Worm (Caenorhabditis elegans): ENCODE measurements around the gene C02G6.2.

C02G6.2 gene

DNA sequence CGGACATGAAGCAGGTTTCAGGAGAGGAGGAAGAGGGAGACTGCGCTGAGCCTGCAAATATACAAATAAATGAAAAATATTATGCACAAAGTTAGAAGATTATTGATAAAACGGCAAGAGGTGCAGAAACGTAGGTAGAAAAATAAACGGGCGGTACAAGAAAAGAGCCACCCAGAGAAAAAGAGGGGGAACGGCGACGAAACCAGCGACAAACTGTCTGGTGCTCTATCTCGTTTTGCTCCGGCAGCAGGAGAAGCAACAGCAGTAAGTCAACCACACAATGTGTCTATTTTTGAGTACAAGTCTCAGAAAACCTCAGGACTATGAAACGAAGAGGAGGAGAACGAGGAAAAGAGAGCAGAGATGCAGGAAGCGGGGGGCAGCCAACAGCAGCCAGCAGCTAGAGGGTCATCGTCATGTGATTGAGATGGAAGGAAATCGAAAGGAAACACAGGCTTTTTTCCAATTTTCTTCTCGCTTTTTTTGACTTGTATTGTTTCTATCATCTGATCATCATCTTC lies 26.1 kb upstream of the C02G6.2 start, which contains the start of gene F26F12.3 (continued):
- TF ChIP-seq hrde-1 (tag; optimal IDR thresholded peaks at IDR 0.05; ENCODE audit: borderline replicate concordance) (no peak), F37B4.10 (GFP tag; IDR thresholded peaks at IDR 0.05) (no peak), ZK185.1 (tag; optimal IDR thresholded peaks at IDR 0.05; ENCODE audit: poor library complexity, severe bottlenecking) (no peak), pha-4 (tag; optimal IDR thresholded peaks at IDR 0.05) (no peak), Y95B8A.8 (GFP tag; IDR thresholded peaks at IDR 0.05) (no peak), Y56A3A.18 (GFP tag; IDR thresholded peaks at IDR 0.05) (peak; percentile 66; the same call in 1 of the 2 replicates), nhr-80 (tag; optimal IDR thresholded peaks at IDR 0.05) (peak; percentile 99), F22D6.2 (tag; optimal IDR thresholded peaks at IDR 0.05) (peak; percentile 6), egl-18 (GFP tag; IDR thresholded peaks at IDR 0.05) (no peak), snpc-1.3 (tag; optimal IDR thresholded peaks at IDR 0.05; ENCODE audit: insufficient read depth) (no peak), snpc-1.1 (tag; optimal IDR thresholded peaks at IDR 0.05; ENCODE audit: insufficient read depth) (no peak), ceh-91 (GFP tag; IDR thresholded peaks at IDR 0.05) (no peak), attf-5 (GFP tag; optimal IDR thresholded peaks at IDR 0.05) (peak; percentile 66), madf-6 (GFP tag; IDR thresholded peaks at IDR 0.05) (no peak), C06A6.2 (GFP tag; conservative IDR thresholded peaks at IDR 0.05) (no peak), egrh-3 (GFP tag; IDR thresholded peaks at IDR 0.05) (peak; percentile 62; the same call in 1 of the 2 replicates), nfya-1 (tag; optimal IDR thresholded peaks at IDR 0.05; ENCODE audit: borderline replicate concordance, insufficient read depth) (no peak), repo-1 (tag; optimal IDR thresholded peaks at IDR 0.05) (peak; percentile 4), Y53G8AR.9 (GFP tag; conservative IDR thresholded peaks at IDR 0.05) (peak; percentile 49; the same call in 1 of the 2 replicates), bed-1 (GFP tag; IDR thresholded peaks at IDR 0.05) (no peak), C17E4.6 (GFP tag; IDR thresholded peaks at IDR 0.05) (no peak), cebp-1 (GFP tag; IDR thresholded peaks at IDR 0.05) (no peak), cebp-1 (tag; optimal IDR thresholded peaks at IDR 0.05) (peak; percentile 84), hmg-20 (GFP tag; IDR thresholded peaks at IDR 0.05) (no peak), ccch-3 (GFP tag; optimal IDR thresholded peaks at IDR 0.05) (no peak), unc-62 (GFP tag; optimal IDR thresholded peaks at IDR 0.05) (no peak), hmg-1.2 (GFP tag; IDR thresholded peaks at IDR 0.05) (peak; percentile 38; the same call in 1 of the 2 replicates), nhr-120 (GFP tag; IDR thresholded peaks at IDR 0.05) (no peak), ztf-6 (GFP tag; IDR thresholded peaks at IDR 0.05) (no peak), F57A8.1 (GFP tag; optimal IDR thresholded peaks at IDR 0.05) (no peak), madf-3 (GFP tag; IDR thresholded peaks at IDR 0.05) (no peak), akir-1 (GFP tag; optimal IDR thresholded peaks at IDR 0.05) (no peak), pbrm-1 (GFP tag; IDR thresholded peaks at IDR 0.05) (peak; percentile 51; the same call in 1 of the 2 replicates), athp-1 (tag; optimal IDR thresholded peaks at IDR 0.05) (peak; percentile 25), ztf-25 (GFP tag; IDR thresholded peaks at IDR 0.05) (no peak), unc-130 (GFP tag; optimal IDR thresholded peaks at IDR 0.05) (no peak), ceh-27 (GFP tag; optimal IDR thresholded peaks at IDR 0.05) (peak; percentile 46), him-1 (tag; optimal IDR thresholded peaks at IDR 0.05) (no peak), ceh-40 (GFP tag; IDR thresholded peaks at IDR 0.05) (no peak), hlh-12 (tag; optimal IDR thresholded peaks at IDR 0.05) (no peak), snpc-4 (GFP tag; optimal IDR thresholded peaks at IDR 0.05) (peak; percentile 34), snpc-4 (tag; optimal IDR thresholded peaks at IDR 0.05) (peak; percentile 8 to 36 (median 18)), ztf-28 (GFP tag; IDR thresholded peaks at IDR 0.05) (no peak), snpc-3.4 (tag; optimal IDR thresholded peaks at IDR 0.05) (no peak), bed-2 (GFP tag; IDR thresholded peaks at IDR 0.05) (no peak), F49E8.2 (tag; optimal IDR thresholded peaks at IDR 0.05; ENCODE audit: insufficient read depth) (no peak), lag-1 (GFP tag; IDR thresholded peaks at IDR 0.05) (no peak), lsl-1 (GFP tag; optimal IDR thresholded peaks at IDR 0.05) (no peak)

All from whole organism, young adult.